Worm (Caenorhabditis elegans) whole organism, L3 larva: ENCODE measurements around the gene usp-14.

Experiments
- elt-1 ChIP-seq: fragments of 150-350 bp; optimal IDR thresholded peaks from 2 replicates; lab custom pipeline; 2014; ENCODE audit warnings: missing biosample characterization, missing genetic modification characterization
- nfya-1 ChIP-seq: sonication (generic microtip); optimal IDR thresholded peaks from 2 replicates; lab custom pipeline; 2017; ENCODE audit warnings: missing genetic modification characterization, mild to moderate bottlenecking, missing compliant biosample characterization, antibody characterized with exemption, moderate library complexity; ENCODE audit not compliant: insufficient read depth
- nhr-23 ChIP-seq: fragments of 150-350 bp; optimal IDR thresholded peaks from 2 replicates; lab custom pipeline; 2014; ENCODE audit warnings: missing biosample characterization, missing genetic modification reagents, missing genetic modification characterization
- nhr-237 ChIP-seq: fragments of 150-350 bp; optimal IDR thresholded peaks from 2 replicates; lab custom pipeline; 2014; ENCODE audit warnings: missing biosample characterization, missing genetic modification characterization
- nhr-25 ChIP-seq: sonication (generic microtip); optimal IDR thresholded peaks from 2 replicates; lab custom pipeline; 2017; ENCODE audit warnings: missing biosample characterization, missing genetic modification characterization
- nhr-28 ChIP-seq: fragments of 150-350 bp; optimal IDR thresholded peaks from 2 replicates; lab custom pipeline; 2014; ENCODE audit warnings: missing biosample characterization, missing genetic modification characterization
- pqm-1 ChIP-seq: fragments of 150-350 bp; optimal IDR thresholded peaks from 2 replicates; lab custom pipeline; 2017; ENCODE audit warnings: missing biosample characterization, missing genetic modification characterization, inconsistent platforms
- snpc-4 ChIP-seq: fragments of 150-350 bp; optimal IDR thresholded peaks from 2 replicates; lab custom pipeline; 2014; ENCODE audit warnings: missing biosample characterization, missing genetic modification characterization

ce11 chrII:14534000-14534399 is 45.5 kb upstream of the usp-14 start, which contains the start of gene C04H5.1:
- TF ChIP-seq nhr-25 (tag; lab: Kevin White, UChicago) = no peak
- TF ChIP-seq nhr-28 (tag; lab: Kevin White, UChicago) = no peak
- no peak for TF ChIP-seq elt-1 (tag; lab: Kevin White, UChicago)
- TF ChIP-seq nfya-1 (tag; lab: Kevin White, UChicago) = no peak
- no peak for TF ChIP-seq nhr-237
- no peak for TF ChIP-seq nhr-23 (tag; lab: Kevin White, UChicago)
- TF ChIP-seq pqm-1 (tag; lab: Kevin White, UChicago) = no peak
- TF ChIP-seq snpc-4 (tag; lab: Kevin White, UChicago) = no peak
